Worm (Caenorhabditis elegans): ENCODE data around the gene prp-21.
A peak's percentile ranks its signal among the peaks of the same experiment; 100 is the strongest.
"Not testable (repeated sequence)": the region's sequence is repeated elsewhere in the genome, so short reads cannot be mapped to it uniquely, and the experiment has no call there.

The prp-21 gene

DNA sequence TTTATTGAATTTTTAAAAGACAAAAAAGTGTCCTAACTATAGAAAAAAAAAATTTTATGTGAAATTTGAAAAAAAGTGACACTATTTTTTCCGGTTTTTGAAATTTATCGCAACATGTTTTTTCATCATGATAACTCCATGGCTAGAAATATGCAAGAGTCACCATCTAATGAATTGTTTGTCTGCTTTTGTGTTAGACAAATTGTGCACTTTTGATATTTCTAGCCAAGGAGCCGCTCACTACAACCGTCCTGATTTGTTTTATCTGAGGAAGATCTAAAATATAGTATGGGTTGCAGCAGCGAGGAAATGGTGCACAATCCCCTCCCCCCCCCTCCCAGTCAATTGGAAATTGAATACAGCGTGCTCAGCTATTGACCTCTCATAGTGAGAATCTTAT lies 30.0 kb upstream of the prp-21 start, which contains the start of gene W10D9.1:
W10D9.1 (plus strand) TSS at position 301 of the 400 bp plus-strand sequence.
- TF ChIP-seq alr-1 (tag; optimal IDR thresholded peaks at IDR 0.05; ENCODE audit: borderline replicate concordance); C34B4.2 (tag; optimal IDR thresholded peaks at IDR 0.05); ceh-82 (tag; optimal IDR thresholded peaks at IDR 0.05): not testable (repeated sequence)

DNA sequence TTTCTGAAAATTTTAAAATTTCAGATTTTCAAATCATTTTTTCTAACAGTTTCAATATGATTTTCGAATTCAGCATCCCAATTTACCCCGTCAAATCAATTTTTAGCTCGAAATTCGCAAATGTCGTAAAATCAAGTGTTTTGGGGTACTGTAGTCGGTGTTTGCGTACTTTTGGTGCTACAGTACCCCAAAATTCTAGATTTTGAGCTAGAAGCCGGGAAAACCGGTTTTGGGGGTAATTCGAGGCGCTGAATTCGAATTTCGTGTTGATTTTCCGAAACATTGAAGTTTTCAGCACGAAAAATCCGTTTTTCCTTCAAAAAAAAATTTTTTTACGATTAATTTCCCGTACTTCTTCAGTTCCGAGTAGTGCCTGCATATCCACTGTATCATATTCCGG lies 28.3 kb upstream of the prp-21 start:
- TF ChIP-seq efl-1 (optimal IDR thresholded peaks at IDR 0.05), result no peak
- no peak for TF ChIP-seq efl-1 (GFP tag; optimal IDR thresholded peaks at IDR 0.05 in 1 of 2)
- TF ChIP-seq lsy-2 (tag; optimal IDR thresholded peaks at IDR 0.05), result peak; percentile 65 to 83
- no peak for TF ChIP-seq rnt-1 (tag; optimal IDR thresholded peaks at IDR 0.05)
- TF ChIP-seq nhr-71 (tag; optimal IDR thresholded peaks at IDR 0.05), result no peak
- no peak for TF ChIP-seq dpl-1 (GFP tag; optimal IDR thresholded peaks at IDR 0.05)
- peak; percentile 52 for TF ChIP-seq lin-13 (GFP tag; optimal IDR thresholded peaks at IDR 0.05)
- TF ChIP-seq grh-1 (GFP tag; IDR thresholded peaks at IDR 0.05), result no peak
- no peak for TF ChIP-seq nhr-20 (tag; optimal IDR thresholded peaks at IDR 0.05)
- no peak for TF ChIP-seq mef-2 (tag; optimal IDR thresholded peaks at IDR 0.05)
- no peak for TF ChIP-seq jun-1 (tag; optimal IDR thresholded peaks at IDR 0.05)

DNA sequence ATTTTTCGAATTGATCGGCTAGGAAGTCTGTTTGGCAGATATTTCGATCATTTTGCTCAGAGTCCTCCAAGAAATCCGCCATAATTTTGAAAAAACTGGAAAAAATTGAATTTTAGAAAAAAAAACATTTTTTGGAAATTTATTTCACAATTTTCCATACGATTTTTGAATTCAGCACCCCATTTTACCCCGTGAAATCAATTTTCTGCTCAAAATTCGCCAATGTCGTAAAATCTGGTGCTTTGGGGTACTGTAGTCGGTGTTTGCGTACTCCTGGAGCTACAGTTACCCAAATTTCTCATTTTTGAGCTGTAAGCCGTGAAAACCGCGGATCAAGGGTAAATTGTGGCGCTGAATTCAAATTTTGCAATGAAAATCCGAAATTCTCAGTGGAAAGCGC lies 26.9 kb upstream of the prp-21 start, which contains the start of gene gvd-1:
gvd-1 (minus strand) TSS at position 101 of the 400 bp plus-strand sequence.
- TF ChIP-seq nhr-85 (tag), result peak; percentile 63
- TF ChIP-seq lsy-2 (tag; optimal IDR thresholded peaks at IDR 0.05), result peak in 1 of 2 experiments; percentile 10
- no peak for TF ChIP-seq nhr-90 (tag; optimal IDR thresholded peaks at IDR 0.05; ENCODE audit: poor library complexity)
- no peak for TF ChIP-seq C34B4.2 (tag; optimal IDR thresholded peaks at IDR 0.05)

ce11 chrII:460835-461234 lies 23.8 kb upstream of the prp-21 start, which contains the start of gene W10D9.3:
TSS of gene W10D9.3 (minus strand) at chrII:460935.
- TF ChIP-seq ztf-11 (tag; optimal IDR thresholded peaks at IDR 0.05) (no peak), unc-98 (GFP tag; IDR thresholded peaks at IDR 0.05) (no peak), egl-13 (tag; optimal IDR thresholded peaks at IDR 0.05) (no peak), aha-1 (tag; optimal IDR thresholded peaks at IDR 0.05) (no peak), efl-1 (optimal IDR thresholded peaks at IDR 0.05) (no peak), efl-1 (GFP tag; optimal IDR thresholded peaks at IDR 0.05 in 1 of 2) (no peak), hpl-2 (GFP tag; optimal IDR thresholded peaks at IDR 0.05) (no peak), lin-35 (GFP tag; optimal IDR thresholded peaks at IDR 0.05) (no peak), ceh-63 (GFP tag; optimal IDR thresholded peaks at IDR 0.05) (no peak), snu-23 (GFP tag; optimal IDR thresholded peaks at IDR 0.05) (no peak), nhr-12 (tag; optimal IDR thresholded peaks at IDR 0.05) (no peak)

DNA sequence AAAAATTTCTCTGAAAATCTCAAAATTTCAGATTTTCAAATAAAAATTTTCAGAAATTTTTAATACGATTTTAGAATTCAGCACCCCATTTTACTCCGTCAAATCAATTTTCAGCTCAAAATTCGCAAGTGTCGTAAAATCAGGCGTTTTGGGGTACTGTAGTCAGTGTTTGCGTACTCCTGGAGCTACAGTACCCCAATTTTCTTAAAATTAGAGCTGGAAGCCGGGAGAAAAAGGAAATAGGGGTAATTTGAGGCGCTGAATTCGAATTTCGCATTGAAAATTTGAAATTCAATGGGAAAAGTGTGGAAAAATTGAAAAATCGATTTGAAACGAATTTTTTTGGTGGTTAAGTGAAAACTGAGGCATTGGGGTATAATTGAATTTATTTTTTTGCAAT lies 23.4 kb upstream of the prp-21 start:
- TF ChIP-seq efl-1 (optimal IDR thresholded peaks at IDR 0.05) (no peak), efl-1 (GFP tag; optimal IDR thresholded peaks at IDR 0.05 in 1 of 2) (peak in 1 of 2 experiments; percentile 65), nhr-47 (tag; optimal IDR thresholded peaks at IDR 0.05) (no peak), mdl-1 (tag; optimal IDR thresholded peaks at IDR 0.05) (no peak), vab-15 (tag; optimal IDR thresholded peaks at IDR 0.05) (no peak), lsy-2 (tag; optimal IDR thresholded peaks at IDR 0.05) (peak; percentile 21 to 69)

DNA sequence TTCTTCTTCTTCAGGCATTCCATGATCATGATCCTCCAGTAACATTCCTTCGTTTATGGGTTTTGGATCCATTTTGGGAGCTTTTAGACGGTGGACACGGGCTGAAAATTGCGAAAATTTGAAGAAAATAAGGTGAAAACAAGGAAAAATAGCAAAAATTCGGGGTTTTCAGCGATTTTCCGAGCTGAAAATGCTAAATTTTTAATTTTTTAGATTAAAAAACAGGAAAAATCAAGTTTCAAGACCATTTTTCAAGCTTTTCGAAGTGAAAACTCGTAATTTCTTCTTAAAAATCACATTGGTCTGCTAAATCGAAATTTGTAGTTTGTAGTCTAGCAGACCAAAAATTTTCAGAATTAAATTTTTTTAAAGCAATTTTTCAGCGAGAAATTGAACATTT lies 17.4 kb upstream of the prp-21 start, which contains the start of gene nfyb-1:
nfyb-1 (minus strand) TSS at position 101 of the 400 bp plus-strand sequence.
- TF ChIP-seq lin-14 (GFP tag; optimal IDR thresholded peaks at IDR 0.05) (no peak), nhr-20 (tag; optimal IDR thresholded peaks at IDR 0.05) (no peak), nhr-11 (tag; optimal IDR thresholded peaks at IDR 0.05) (no peak), fos-1 (tag; optimal IDR thresholded peaks at IDR 0.05) (no peak), sup-37 (GFP tag; optimal IDR thresholded peaks at IDR 0.05) (no peak), nhr-76 (tag; optimal IDR thresholded peaks at IDR 0.05) (no peak), ama-1 (optimal IDR thresholded peaks at IDR 0.05) (no peak), snpc-4 (tag; optimal IDR thresholded peaks at IDR 0.05) (no peak), lsy-2 (tag; optimal IDR thresholded peaks at IDR 0.05) (no peak), dsc-1 (tag; optimal IDR thresholded peaks at IDR 0.05) (no peak), unc-98 (GFP tag; IDR thresholded peaks at IDR 0.05) (no peak), irx-1 (tag; optimal IDR thresholded peaks at IDR 0.05) (no peak), ces-1 (GFP tag; optimal IDR thresholded peaks at IDR 0.05) (no peak), nhr-12 (tag; optimal IDR thresholded peaks at IDR 0.05) (no peak), C04F5.9 (tag; optimal IDR thresholded peaks at IDR 0.05) (no peak), ceh-90 (tag; optimal IDR thresholded peaks at IDR 0.05) (no peak)

Data from whole organism, L1 larva.